Fruit fly (Drosophila melanogaster) whole organism, embryonic: ENCODE results near the gene Vav.

Experiments
- CG11398 ChIP-seq: fragments of 200-800 bp; sonication (Bioruptor generic); optimal IDR thresholded peaks from 2 replicates; lab custom pipeline; 2016; ENCODE audit warnings: missing biosample characterization, missing genetic modification characterization
- CG18599 ChIP-seq: fragments of 200-800 bp; sonication (Bioruptor generic); optimal IDR thresholded peaks from 3 replicates; lab custom pipeline; 2017; ENCODE audit warnings: missing biosample characterization, missing genetic modification characterization, mild to moderate bottlenecking, moderate library complexity, missing genetic modification reagents
- CG8478 ChIP-seq: fragments of >200 bp; optimal IDR thresholded peaks from 2 replicates; lab custom pipeline; 2018
- Dip2 ChIP-seq: fragments of 200-800 bp; sonication (Bioruptor generic); IDR thresholded peaks from 2 replicates; pipeline ENCODE4 v1.3.6; 2022; ENCODE audit warnings: missing biosample characterization, missing genetic modification characterization
- Hr78 ChIP-seq, 2 experiments: fragments of 200-800 bp in 1 of 2; fragments of >200 bp in 1 of 2; sonication (Bioruptor generic) in 1 of 2; optimal IDR thresholded peaks; 2 replicates each; lab custom pipeline; 2017 to 2019; ENCODE audit warnings: missing biosample characterization in 2 of 2, missing genetic modification characterization in 2 of 2, mild to moderate bottlenecking in 1 of 2, moderate library complexity in 1 of 2
- mam ChIP-seq: fragments of 200-800 bp; sonication (Bioruptor generic); optimal IDR thresholded peaks from 3 replicates; lab custom pipeline; 2016; ENCODE audit warnings: missing biosample characterization, missing genetic modification characterization
- otp ChIP-seq: fragments of 200-800 bp; sonication (Bioruptor generic); IDR thresholded peaks from 3 replicates; pipeline ENCODE4, ENCODE4 v1.3.6; 2022; ENCODE audit warnings: missing biosample characterization, missing genetic modification characterization
- pita ChIP-seq: fragments of 200-800 bp; sonication (Bioruptor generic); optimal IDR thresholded peaks from 2 replicates; lab custom pipeline; 2017; ENCODE audit warnings: missing biosample characterization, mild to moderate bottlenecking, missing genetic modification characterization
- ttk ChIP-seq: fragments of 200-800 bp; sonication (Bioruptor generic); IDR thresholded peaks from 2 replicates; pipeline ENCODE4 v2.1.2; 2022; ENCODE audit warnings: missing biosample characterization, missing genetic modification characterization

Gene Vav

DNA sequence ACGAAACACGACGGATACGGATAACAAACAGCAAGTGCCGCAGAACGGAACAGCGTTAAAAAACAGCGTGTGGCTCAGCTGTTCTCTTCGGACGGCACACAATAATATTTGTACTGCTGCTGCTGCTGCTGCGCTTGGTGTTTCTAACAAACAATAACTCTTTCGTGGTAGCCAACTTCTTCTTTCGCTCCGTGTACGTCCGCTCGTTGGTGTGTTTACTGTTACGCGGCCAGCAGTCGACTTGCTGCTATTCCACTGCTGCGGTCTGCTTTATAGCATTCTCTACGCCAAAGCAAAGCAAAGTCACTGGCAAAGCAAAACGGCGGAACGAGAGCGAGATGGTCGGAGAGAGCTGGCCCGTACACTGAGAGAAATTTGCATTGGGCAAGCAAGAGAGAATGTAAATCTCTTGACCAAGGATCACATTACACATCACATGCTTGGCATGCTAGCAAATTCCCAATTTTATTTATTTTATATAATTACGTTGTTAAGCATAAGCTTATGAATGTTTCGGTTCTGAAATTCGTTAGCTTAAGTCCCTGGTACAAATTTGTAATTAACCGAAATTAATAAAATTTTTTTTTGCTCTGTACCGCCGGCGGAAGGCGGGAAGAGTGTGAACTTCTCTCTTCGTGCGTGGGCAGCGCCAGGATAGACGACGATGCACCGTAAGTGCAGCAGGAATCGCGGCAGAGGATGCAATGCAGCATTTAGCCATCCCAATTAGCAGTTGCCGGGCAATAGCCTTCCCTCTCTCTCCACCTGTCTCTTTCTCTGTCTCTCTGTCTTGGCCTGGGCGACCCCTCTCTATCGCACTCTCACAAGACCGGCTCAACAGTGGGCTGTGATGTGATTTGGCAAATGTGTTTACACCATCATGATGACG, 60.4 kb downstream of the Vav start, which contains the start of gene out (continued):
- peak; percentile 39 for TF ChIP-seq CG11398 (GFP tag; lab: Kevin White, UChicago)
- TF ChIP-seq CG18599 (GFP tag; lab: Kevin White, UChicago), result peak; percentile 94
- TF ChIP-seq otp (GFP tag; lab: Robert Waterston, UW), result peak; percentile 85
- TF ChIP-seq Hr78 (GFP tag; optimal IDR thresholded peaks at IDR 0.05; lab: Kevin White, UChicago), result peak in 1 of 2 experiments; percentile 88
- peak; percentile 94 for TF ChIP-seq ttk
- TF ChIP-seq pita (GFP tag; lab: Kevin White, UChicago), result no peak
- TF ChIP-seq Dip2, result peak; percentile 66
- TF ChIP-seq mam (GFP tag; lab: Kevin White, UChicago), result peak; percentile 84
- no peak for TF ChIP-seq CG8478 (lab: Kevin White, UChicago)
